Comparison of ENCODE assay signal across 4 worm cellular contexts in the genomic region with DNA sequence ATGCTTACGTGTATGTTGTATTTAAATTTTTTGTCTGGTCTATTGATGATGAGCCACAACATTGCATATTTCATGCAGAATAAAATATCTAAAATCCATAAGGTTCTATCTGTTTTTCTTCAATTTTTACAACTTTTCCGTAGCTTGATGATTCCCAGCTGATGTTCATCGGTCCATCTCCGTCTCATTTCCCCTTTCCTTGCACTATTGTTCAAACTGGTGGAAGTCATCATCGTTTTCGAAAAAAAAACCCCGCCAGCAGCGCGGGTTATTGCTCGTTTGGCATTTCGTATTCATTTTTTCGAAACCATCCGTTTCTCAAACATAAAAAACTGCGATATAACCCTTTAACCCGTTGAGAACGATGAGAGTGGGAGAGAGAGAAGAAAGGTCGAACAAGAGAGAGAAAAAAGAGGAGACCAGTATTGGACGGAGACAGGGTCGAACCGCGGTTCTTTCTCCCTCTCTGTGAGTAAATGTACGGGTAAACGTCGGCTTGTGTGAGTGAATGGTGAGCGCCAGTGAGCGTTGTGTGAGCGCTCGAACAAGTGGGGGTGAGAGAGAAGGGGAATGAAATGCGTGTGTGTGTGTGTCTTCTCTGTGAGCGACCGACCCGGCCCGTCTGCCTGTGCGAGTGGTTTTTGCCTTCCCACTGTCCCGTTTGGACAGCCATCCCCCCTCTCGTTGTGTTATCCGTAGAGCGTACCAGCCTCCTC.
TF ChIP-seq lines count a peak whose summit lies in the region.

No protein-coding gene starts in this region.

TF ChIP-seq in whole organism, L2 larva, 48 proteins besides CTCF, POLR2A, EP300 and RAD21 (continued from another document):
- TF ChIP-seq sma-9 (GFP tag; optimal IDR thresholded peaks at IDR 0.05; lab: Kevin White, UChicago) (peak; percentile 78), sma-9 (tag; optimal IDR thresholded peaks at IDR 0.05; lab: Kevin White, UChicago) (no peak), mab-5 (tag; optimal IDR thresholded peaks at IDR 0.05; lab: Kevin White, UChicago) (peak; percentile 68), nhr-77 (tag; optimal IDR thresholded peaks at IDR 0.05; lab: Kevin White, UChicago) (peak; percentile 64), skn-1 (tag; optimal IDR thresholded peaks at IDR 0.05; lab: Kevin White, UChicago) (no peak), unc-39 (tag; optimal IDR thresholded peaks at IDR 0.05; lab: Kevin White, UChicago) (peak; percentile 96), C34F6.9 (tag; optimal IDR thresholded peaks at IDR 0.05; lab: Kevin White, UChicago) (peak; percentile 87), nhr-12 (tag; optimal IDR thresholded peaks at IDR 0.05; lab: Kevin White, UChicago) (no peak), lin-39 (tag; optimal IDR thresholded peaks at IDR 0.05; lab: Kevin White, UChicago) (no peak), lsy-2 (tag; optimal IDR thresholded peaks at IDR 0.05; lab: Kevin White, UChicago) (peak; percentile 43 to 79), ztf-1 (GFP tag; conservative IDR thresholded peaks at IDR 0.05; lab: Robert Waterston, UW) (no peak), ZK546.5 (tag; optimal IDR thresholded peaks at IDR 0.05; lab: Kevin White, UChicago) (no peak), unc-55 (GFP tag; optimal IDR thresholded peaks at IDR 0.05; lab: Kevin White, UChicago) (peak; percentile 89), nhr-25 (tag; optimal IDR thresholded peaks at IDR 0.05; lab: Kevin White, UChicago) (peak; percentile 93), Y55F3AM.14 (GFP tag; optimal IDR thresholded peaks at IDR 0.05; lab: Kevin White, UChicago) (peak; percentile 88), peb-1 (tag; optimal IDR thresholded peaks at IDR 0.05; lab: Kevin White, UChicago) (peak; percentile 59), ceh-16 (tag; optimal IDR thresholded peaks at IDR 0.05; lab: Kevin White, UChicago) (peak; percentile 75), lin-11 (tag; optimal IDR thresholded peaks at IDR 0.05; lab: Kevin White, UChicago) (peak; percentile 89), mdl-1 (tag; optimal IDR thresholded peaks at IDR 0.05; lab: Kevin White, UChicago) (peak in 1 of 2 experiments; percentile 52), mbf-1 (tag; optimal IDR thresholded peaks at IDR 0.05; lab: Kevin White, UChicago) (no peak), zag-1 (tag; optimal IDR thresholded peaks at IDR 0.05; lab: Kevin White, UChicago) (peak; percentile 92), sem-4 (tag; optimal IDR thresholded peaks at IDR 0.05; lab: Kevin White, UChicago) (peak; percentile 72), nhr-21 (tag; optimal IDR thresholded peaks at IDR 0.05; lab: Kevin White, UChicago) (peak; percentile 84), sma-3 (GFP tag; optimal IDR thresholded peaks at IDR 0.05; lab: Kevin White, UChicago) (peak; percentile 92), crh-2 (tag; optimal IDR thresholded peaks at IDR 0.05; lab: Kevin White, UChicago) (peak; percentile 93), ceh-82 (tag; optimal IDR thresholded peaks at IDR 0.05; lab: Kevin White, UChicago) (no peak), nhr-237 (tag; optimal IDR thresholded peaks at IDR 0.05; lab: Kevin White, UChicago) (no peak), nhr-6 (tag; optimal IDR thresholded peaks at IDR 0.05; lab: Kevin White, UChicago) (peak; percentile 84)

TF ChIP-seq in whole organism, L4 larva, 104 proteins besides CTCF, POLR2A, EP300 and RAD21 (continued from another document and continues in another):
- TF ChIP-seq arid-1 (GFP tag; conservative IDR thresholded peaks at IDR 0.05; lab: Robert Waterston, UW) (peak; percentile 85), madf-5 (GFP tag; IDR thresholded peaks at IDR 0.05; lab: Robert Waterston, UW) (no peak), lir-3 (tag; optimal IDR thresholded peaks at IDR 0.05; lab: Kevin White, UChicago) (no peak), daf-8 (GFP tag; IDR thresholded peaks at IDR 0.05; lab: Robert Waterston, UW) (no peak), dve-1 (tag; optimal IDR thresholded peaks at IDR 0.05; lab: Kevin White, UChicago; ENCODE audit: insufficient read depth) (peak; percentile 95), lin-13 (GFP tag; optimal IDR thresholded peaks at IDR 0.05; lab: Kevin White, UChicago) (peak; percentile 90), ceh-44 (GFP tag; IDR thresholded peaks at IDR 0.05; lab: Robert Waterston, UW) (no peak), snpc-1.2 (GFP tag; IDR thresholded peaks at IDR 0.05; lab: Robert Waterston, UW) (no peak), dpl-1 (GFP tag; optimal IDR thresholded peaks at IDR 0.05; lab: Kevin White, UChicago) (peak; percentile 66), dmd-9 (GFP tag; IDR thresholded peaks at IDR 0.05; lab: Robert Waterston, UW) (0 out of 2 replicates have a peak, but pooled peaks have one; percentile 26), unc-62 (GFP tag; optimal IDR thresholded peaks at IDR 0.05 in 1 of 2; lab: Kevin White, UChicago) (peak in 1 of 2 experiments; percentile 98), unc-62 (tag; optimal IDR thresholded peaks at IDR 0.05; lab: Kevin White, UChicago) (no peak), mdt-29 (GFP tag; IDR thresholded peaks at IDR 0.05; lab: Robert Waterston, UW) (0 out of 2 replicates have a peak, but pooled peaks have one; percentile 26), sdz-12 (GFP tag; optimal IDR thresholded peaks at IDR 0.05; lab: Kevin White, UChicago) (no peak), nhr-102 (tag; optimal IDR thresholded peaks at IDR 0.05; lab: Kevin White, UChicago) (peak; percentile 71), spr-3 (GFP tag; optimal IDR thresholded peaks at IDR 0.05; lab: Kevin White, UChicago) (peak; percentile 41), F37D6.2 (tag; optimal IDR thresholded peaks at IDR 0.05; lab: Kevin White, UChicago) (peak; percentile 78), ama-1 (optimal IDR thresholded peaks at IDR 0.05; lab: Kevin White, UChicago) (peak; percentile 72), ceh-62 (tag; optimal IDR thresholded peaks at IDR 0.05; lab: Kevin White, UChicago) (no peak), F10B5.3 (tag; optimal IDR thresholded peaks at IDR 0.05; lab: Kevin White, UChicago) (peak; percentile 28), hmg-1.1 (GFP tag; IDR thresholded peaks at IDR 0.05; lab: Robert Waterston, UW) (peak; percentile 96), ceh-28 (tag; optimal IDR thresholded peaks at IDR 0.05; lab: Kevin White, UChicago) (peak; percentile 4), nhr-25 (tag; optimal IDR thresholded peaks at IDR 0.05; lab: Kevin White, UChicago; ENCODE audit: borderline replicate concordance, insufficient read depth) (peak; percentile 98), gei-8 (GFP tag; optimal IDR thresholded peaks at IDR 0.05; lab: Kevin White, UChicago) (no peak), ces-1 (GFP tag; optimal IDR thresholded peaks at IDR 0.05; lab: Kevin White, UChicago) (peak; percentile 0), lin-1 (GFP tag; IDR thresholded peaks at IDR 0.05; lab: Robert Waterston, UW) (no peak), ceh-20 (GFP tag; IDR thresholded peaks at IDR 0.05; lab: Robert Waterston, UW) (peak; percentile 91), mes-2 (tag; optimal IDR thresholded peaks at IDR 0.05; lab: Kevin White, UChicago; ENCODE audit: poor library complexity, severe bottlenecking) (peak; percentile 91), attf-4 (tag; optimal IDR thresholded peaks at IDR 0.05; lab: Kevin White, UChicago) (peak; percentile 21), mep-1 (tag; optimal IDR thresholded peaks at IDR 0.05; lab: Kevin White, UChicago) (peak; percentile 98), unc-130 (GFP tag; optimal IDR thresholded peaks at IDR 0.05; lab: Kevin White, UChicago) (no peak), nhr-10 (tag; optimal IDR thresholded peaks at IDR 0.05; lab: Kevin White, UChicago) (peak; percentile 61)

TF ChIP-seq in whole organism, late embryonic, 69 proteins besides CTCF, POLR2A, EP300 and RAD21 (continued from another document and continues in another):
- peak; percentile 82 for TF ChIP-seq F13H6.1 (tag; optimal IDR thresholded peaks at IDR 0.05; lab: Kevin White, UChicago)
- no peak for TF ChIP-seq ahr-1 (tag; optimal IDR thresholded peaks at IDR 0.05; lab: Kevin White, UChicago)
- peak; percentile 69 for TF ChIP-seq hlh-6 (tag; optimal IDR thresholded peaks at IDR 0.05; lab: Kevin White, UChicago)
- TF ChIP-seq ama-1 (optimal IDR thresholded peaks at IDR 0.05; lab: Kevin White, UChicago): no peak
- peak; percentile 69 for TF ChIP-seq pqm-1 (tag; optimal IDR thresholded peaks at IDR 0.05; lab: Kevin White, UChicago)
- TF ChIP-seq gmeb-2 (tag; optimal IDR thresholded peaks at IDR 0.05; lab: Kevin White, UChicago): no peak
- TF ChIP-seq nhr-232 (tag; optimal IDR thresholded peaks at IDR 0.05; lab: Kevin White, UChicago): peak; percentile 12
- peak; percentile 41 for TF ChIP-seq ets-4 (tag; optimal IDR thresholded peaks at IDR 0.05; lab: Kevin White, UChicago)
- TF ChIP-seq ceh-22 (tag; optimal IDR thresholded peaks at IDR 0.05; lab: Kevin White, UChicago): no peak
- peak; percentile 66 for TF ChIP-seq fkh-6 (tag; optimal IDR thresholded peaks at IDR 0.05; lab: Kevin White, UChicago)
- TF ChIP-seq dve-1 (tag; optimal IDR thresholded peaks at IDR 0.05; lab: Kevin White, UChicago): peak; percentile 50
- peak; percentile 64 for TF ChIP-seq ceh-14 (tag; optimal IDR thresholded peaks at IDR 0.05; lab: Kevin White, UChicago)
- TF ChIP-seq ceh-18 (tag; optimal IDR thresholded peaks at IDR 0.05; lab: Kevin White, UChicago): peak; percentile 96
- TF ChIP-seq ceh-30 (tag; optimal IDR thresholded peaks at IDR 0.05; lab: Kevin White, UChicago): no peak
- TF ChIP-seq ceh-31 (tag; optimal IDR thresholded peaks at IDR 0.05; lab: Kevin White, UChicago): peak; percentile 89
- TF ChIP-seq ceh-34 (tag; optimal IDR thresholded peaks at IDR 0.05; lab: Kevin White, UChicago): peak; percentile 83
- peak; percentile 52 for TF ChIP-seq rnt-1 (tag; optimal IDR thresholded peaks at IDR 0.05; lab: Kevin White, UChicago)
- TF ChIP-seq sdc-2 (tag; optimal IDR thresholded peaks at IDR 0.05; lab: Kevin White, UChicago): peak; percentile 88
- TF ChIP-seq fax-1 (tag; optimal IDR thresholded peaks at IDR 0.05; lab: Kevin White, UChicago): no peak
- peak; percentile 23 for TF ChIP-seq eyg-1 (tag; optimal IDR thresholded peaks at IDR 0.05; lab: Kevin White, UChicago)
- peak; percentile 72 for TF ChIP-seq syd-9 (tag; optimal IDR thresholded peaks at IDR 0.05; lab: Kevin White, UChicago)
- no peak for TF ChIP-seq ceh-48 (tag; optimal IDR thresholded peaks at IDR 0.05; lab: Kevin White, UChicago)
- TF ChIP-seq sox-4 (tag; optimal IDR thresholded peaks at IDR 0.05; lab: Kevin White, UChicago): peak; percentile 48
- TF ChIP-seq dmd-4 (tag; optimal IDR thresholded peaks at IDR 0.05; lab: Kevin White, UChicago; ENCODE audit: borderline replicate concordance): no peak
- TF ChIP-seq nfya-1 (tag; optimal IDR thresholded peaks at IDR 0.05; lab: Kevin White, UChicago): peak; percentile 91
- TF ChIP-seq nhr-11 (tag; optimal IDR thresholded peaks at IDR 0.05; lab: Kevin White, UChicago): no peak
- no peak for TF ChIP-seq ceh-45 (GFP tag; IDR thresholded peaks at IDR 0.05; lab: Robert Waterston, UW)
- no peak for TF ChIP-seq ceh-9 (tag; optimal IDR thresholded peaks at IDR 0.05; lab: Kevin White, UChicago)
- peak; percentile 55 for TF ChIP-seq ztf-16 (tag; optimal IDR thresholded peaks at IDR 0.05; lab: Kevin White, UChicago)
- TF ChIP-seq hlh-13 (GFP tag; optimal IDR thresholded peaks at IDR 0.05; lab: Kevin White, UChicago): no peak
- TF ChIP-seq unc-3 (GFP tag; conservative IDR thresholded peaks at IDR 0.05; lab: Robert Waterston, UW): no peak
- TF ChIP-seq unc-3 (tag; optimal IDR thresholded peaks at IDR 0.05; lab: Kevin White, UChicago): peak; percentile 29
- TF ChIP-seq sox-2 (GFP tag; IDR thresholded peaks at IDR 0.05; lab: Robert Waterston, UW): no peak; the same call in 1 of the 2 replicates
- peak; percentile 58 for TF ChIP-seq hlh-8 (tag; optimal IDR thresholded peaks at IDR 0.05; lab: Kevin White, UChicago)
- no peak for TF ChIP-seq lin-11 (tag; optimal IDR thresholded peaks at IDR 0.05; lab: Kevin White, UChicago)
- TF ChIP-seq pha-2 (tag; optimal IDR thresholded peaks at IDR 0.05; lab: Kevin White, UChicago): no peak

TF ChIP-seq in whole organism, mixed stage, embryonic, 35 proteins besides CTCF, POLR2A, EP300 and RAD21 (continued from another document):
- TF ChIP-seq ceh-43 (GFP tag; optimal IDR thresholded peaks at IDR 0.05; lab: Kevin White, UChicago): peak; percentile 3
- TF ChIP-seq ceh-39 (tag; optimal IDR thresholded peaks at IDR 0.05; lab: Kevin White, UChicago): peak; percentile 3
- TF ChIP-seq ham-2 (GFP tag; optimal IDR thresholded peaks at IDR 0.05; lab: Kevin White, UChicago): peak; percentile 76
- peak; percentile 74 for TF ChIP-seq mls-2 (tag; optimal IDR thresholded peaks at IDR 0.05; lab: Kevin White, UChicago)
- no peak for TF ChIP-seq lsy-2 (tag; optimal IDR thresholded peaks at IDR 0.05; lab: Kevin White, UChicago)
- TF ChIP-seq flh-1 (GFP tag; optimal IDR thresholded peaks at IDR 0.05; lab: Kevin White, UChicago): no peak
- peak; percentile 11 for TF ChIP-seq cnd-1 (tag; optimal IDR thresholded peaks at IDR 0.05; lab: Kevin White, UChicago)
